Fruit fly (Drosophila melanogaster) whole organism: ENCODE data around the gene mor.

Source experiments
- CG8478 ChIP-seq: fragments of >200 bp; optimal IDR thresholded peaks from 2 replicates; lab custom pipeline; 2018; ENCODE audit warnings: inconsistent platforms
- EcR ChIP-seq, 2 experiments: fragments of >200 bp; optimal IDR thresholded peaks; 2 replicates each; lab custom pipeline; 2017; ENCODE audit warnings: missing biosample characterization in 2 of 2, missing genetic modification characterization in 2 of 2, missing genetic modification reagents in 2 of 2
- pan ChIP-seq: fragments of >200 bp; optimal IDR thresholded peaks from 2 replicates; lab custom pipeline; 2017
- psq ChIP-seq: fragments of >200 bp; optimal IDR thresholded peaks from 2 replicates; lab custom pipeline; 2017
- usp ChIP-seq: fragments of >200 bp; optimal IDR thresholded peaks from 2 replicates; lab custom pipeline; 2017; ENCODE audit warnings: missing biosample characterization, missing genetic modification characterization, mixed read lengths

DNA sequence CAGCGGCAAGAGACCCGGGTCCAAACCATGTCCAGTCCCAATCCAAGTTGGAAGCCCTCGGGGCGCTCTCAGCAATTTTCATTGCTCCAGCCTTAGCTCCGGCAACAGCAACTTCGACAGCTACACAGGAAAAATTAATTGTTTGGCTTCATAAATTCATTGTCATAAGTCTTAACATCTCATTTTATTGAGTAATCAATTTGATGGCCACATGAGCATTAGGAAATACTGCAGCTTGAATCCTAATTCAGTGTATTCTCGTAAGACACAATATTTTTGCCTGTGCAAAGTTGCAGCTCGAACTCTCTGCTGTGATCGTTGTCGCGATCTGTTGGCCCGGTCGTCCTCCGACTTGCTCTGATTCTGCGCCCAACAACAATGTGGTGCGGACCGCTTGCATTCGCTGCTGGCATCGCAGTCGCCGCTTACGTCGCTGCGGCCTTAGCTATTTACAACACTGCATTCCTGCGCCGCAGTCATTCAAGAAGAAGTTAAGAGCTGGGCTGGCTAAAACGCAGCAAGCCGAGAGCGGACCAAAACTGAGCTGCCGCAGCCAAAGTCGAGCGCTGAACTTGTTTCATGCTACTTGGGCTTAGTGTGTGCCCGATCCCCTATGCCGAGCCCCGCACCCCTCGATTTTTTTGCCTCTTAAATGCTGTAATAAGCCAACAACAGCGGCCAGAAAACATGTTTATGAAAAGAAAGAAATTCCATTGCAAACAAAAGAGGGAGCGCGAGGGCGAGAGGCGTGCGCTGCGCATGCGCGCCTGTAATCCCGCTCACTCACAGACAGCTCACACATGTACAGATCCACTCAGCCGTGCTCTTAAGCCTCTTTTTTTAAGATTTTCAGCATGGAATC lies 53.1 kb downstream of the mor start:
- TF ChIP-seq pan (lab: Kevin White, UChicago), result no peak
- TF ChIP-seq psq (lab: Kevin White, UChicago), result no peak
- no peak for TF ChIP-seq usp (GFP tag; lab: Kevin White, UChicago)
- no peak for TF ChIP-seq EcR (GFP tag; optimal IDR thresholded peaks at IDR 0.05; lab: Kevin White, UChicago)
- TF ChIP-seq CG8478 (lab: Kevin White, UChicago), result no peak
